Fruit fly (Drosophila melanogaster) whole organism, embryonic: ENCODE measurements around the gene shi.

ENCODE experiments used
- CG5953 ChIP-seq: fragments of 200-800 bp; sonication (Bioruptor generic); IDR thresholded peaks from 2 replicates; pipeline ENCODE4 v1.3.6; 2022; ENCODE audit warnings: missing biosample characterization, missing genetic modification characterization
- CG7271 ChIP-seq: fragments of 200-800 bp; sonication (Bioruptor generic); optimal IDR thresholded peaks from 2 replicates; lab custom pipeline; 2018; ENCODE audit warnings: missing biosample characterization, mild to moderate bottlenecking, missing genetic modification characterization, moderate library complexity
- Dip2 ChIP-seq: fragments of 200-800 bp; sonication (Bioruptor generic); IDR thresholded peaks from 2 replicates; pipeline ENCODE4 v1.3.6; 2022; ENCODE audit warnings: missing biosample characterization, missing genetic modification characterization
- ewg ChIP-seq: fragments of 200-800 bp; sonication (Bioruptor generic); optimal IDR thresholded peaks from 3 replicates; lab custom pipeline; 2017; ENCODE audit warnings: mild to moderate bottlenecking, missing biosample characterization, missing genetic modification reagents, missing genetic modification characterization

DNA sequence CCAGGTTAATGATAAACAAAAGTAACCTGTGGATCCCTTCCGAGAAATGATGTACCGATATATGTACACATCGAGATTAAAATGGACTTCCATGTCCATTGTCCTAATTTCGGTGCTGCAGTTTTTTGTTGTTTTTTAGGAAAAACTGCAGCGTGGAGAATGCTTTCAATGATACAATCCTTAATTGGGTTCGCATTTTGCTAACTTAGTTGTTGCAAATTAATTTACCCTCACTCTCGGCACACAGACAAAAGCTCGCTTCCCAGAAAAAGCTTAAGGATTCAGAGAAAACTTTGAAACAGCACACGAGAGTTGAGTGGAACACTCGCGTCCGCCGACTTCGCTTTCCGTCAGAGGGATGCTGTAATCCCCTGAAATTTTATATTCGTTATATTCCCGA, 18.7 kb downstream of the shi start, which contains the start of gene Lrp4:
- TF ChIP-seq Dip2 (GFP tag; lab: Robert Waterston, UW) (no peak), CG7271 (tag; lab: Kevin White, UChicago) (no peak), CG5953 (no peak), ewg (GFP tag; lab: Kevin White, UChicago) (no peak)
